Worm (Caenorhabditis elegans): ENCODE measurements around the gene ape-1.

The ape-1 gene

ce11 chrV:11649254-11649653 is 26.5 kb upstream of the ape-1 start:
- peak; percentile 73 for TF ChIP-seq elt-2 (tag; optimal IDR thresholded peaks at IDR 0.05)
- TF ChIP-seq jun-1 (tag; optimal IDR thresholded peaks at IDR 0.05), result no peak

- no peak for TF ChIP-seq lsy-12 (tag; optimal IDR thresholded peaks at IDR 0.05)
- TF ChIP-seq sea-2 (GFP tag; optimal IDR thresholded peaks at IDR 0.05), result no peak
- peak; percentile 1 for TF ChIP-seq jun-1 (tag; optimal IDR thresholded peaks at IDR 0.05)
- no peak for TF ChIP-seq tbx-2 (tag; optimal IDR thresholded peaks at IDR 0.05)
- TF ChIP-seq ama-1 (optimal IDR thresholded peaks at IDR 0.05), result no peak
- TF ChIP-seq ceh-16 (tag; optimal IDR thresholded peaks at IDR 0.05), result no peak
- TF ChIP-seq nfya-1 (tag; optimal IDR thresholded peaks at IDR 0.05; ENCODE audit: insufficient read depth), result peak; percentile 44
- TF ChIP-seq elt-2 (tag; optimal IDR thresholded peaks at IDR 0.05), result peak; percentile 96
- TF ChIP-seq pqm-1 (tag; optimal IDR thresholded peaks at IDR 0.05), result peak; percentile 86
Observed at ce11 chrV:11650720-11651119, 25.0 kb upstream of the ape-1 start, which contains the start of gene zip-10. TSS of gene zip-10 (minus strand) at chrV:11650762.

- TF ChIP-seq elt-2 (tag; optimal IDR thresholded peaks at IDR 0.05), result no peak
- TF ChIP-seq pqm-1 (tag; optimal IDR thresholded peaks at IDR 0.05), result no peak
- TF ChIP-seq skn-1 (tag; optimal IDR thresholded peaks at IDR 0.05), result no peak
Observed at ce11 chrV:11653095-11653494, 22.6 kb upstream of the ape-1 start.

ce11 chrV:11656469-11656868 is 19.3 kb upstream of the ape-1 start:
- no peak for TF ChIP-seq nhr-237 (tag; optimal IDR thresholded peaks at IDR 0.05)
- no peak for TF ChIP-seq skn-1 (tag; optimal IDR thresholded peaks at IDR 0.05)
- no peak for TF ChIP-seq ceh-16 (tag; optimal IDR thresholded peaks at IDR 0.05)
- no peak for TF ChIP-seq hmg-11 (tag; optimal IDR thresholded peaks at IDR 0.05)
- no peak for TF ChIP-seq pha-4 (tag; optimal IDR thresholded peaks at IDR 0.05)
- TF ChIP-seq unc-62 (GFP tag; optimal IDR thresholded peaks at IDR 0.05), result no peak
- TF ChIP-seq pqm-1 (tag; optimal IDR thresholded peaks at IDR 0.05), result no peak

ce11 chrV:11660566-11660965 is 15.2 kb upstream of the ape-1 start:
- TF ChIP-seq aly-2 (tag; optimal IDR thresholded peaks at IDR 0.05), result no peak
- no peak for TF ChIP-seq egl-27 (tag; optimal IDR thresholded peaks at IDR 0.05)
- TF ChIP-seq nfya-1 (tag; optimal IDR thresholded peaks at IDR 0.05; ENCODE audit: insufficient read depth), result no peak
- no peak for TF ChIP-seq tbx-2 (tag; optimal IDR thresholded peaks at IDR 0.05)
- TF ChIP-seq nhr-67 (tag; optimal IDR thresholded peaks at IDR 0.05), result no peak
- TF ChIP-seq nhr-76 (tag; optimal IDR thresholded peaks at IDR 0.05), result no peak
- TF ChIP-seq lsy-12 (tag; optimal IDR thresholded peaks at IDR 0.05), result no peak
- no peak for TF ChIP-seq nhr-237 (tag; optimal IDR thresholded peaks at IDR 0.05)
- no peak for TF ChIP-seq skn-1 (tag; optimal IDR thresholded peaks at IDR 0.05)
- no peak for TF ChIP-seq fos-1 (tag; optimal IDR thresholded peaks at IDR 0.05)
- TF ChIP-seq ztf-11 (tag; optimal IDR thresholded peaks at IDR 0.05), result no peak
- no peak for TF ChIP-seq egl-5 (tag; optimal IDR thresholded peaks at IDR 0.05)
- TF ChIP-seq daf-12 (tag; optimal IDR thresholded peaks at IDR 0.05), result no peak
- TF ChIP-seq elt-3 (tag; optimal IDR thresholded peaks at IDR 0.05), result no peak

- TF ChIP-seq nfya-1 (tag; optimal IDR thresholded peaks at IDR 0.05; ENCODE audit: insufficient read depth) (peak; percentile 76), fkh-10 (GFP tag; optimal IDR thresholded peaks at IDR 0.05) (peak; percentile 19), tbx-2 (tag; optimal IDR thresholded peaks at IDR 0.05) (no peak)
Observed at ce11 chrV:11664875-11665384, 10.8 kb upstream of the ape-1 start, which contains the start of gene ceh-27. TSS of gene ceh-27 (minus strand) at chrV:11665102.

- TF ChIP-seq fkh-10 (GFP tag; optimal IDR thresholded peaks at IDR 0.05) (no peak), ZK546.5 (tag; optimal IDR thresholded peaks at IDR 0.05) (no peak), lin-15B (tag; optimal IDR thresholded peaks at IDR 0.05) (no peak), nhr-237 (tag; optimal IDR thresholded peaks at IDR 0.05) (no peak), jun-1 (tag; optimal IDR thresholded peaks at IDR 0.05) (no peak), ceh-9 (tag; optimal IDR thresholded peaks at IDR 0.05) (no peak), egl-5 (tag; optimal IDR thresholded peaks at IDR 0.05) (no peak)
Observed at ce11 chrV:11667176-11667575, 8.6 kb upstream of the ape-1 start, which contains the start of gene F46F3.3. TSS of gene F46F3.3 (plus strand) at chrV:11667476.

Measured in whole organism, L3 larva.